Fruit fly (Drosophila melanogaster): ENCODE results near the gene CG17261.
A peak's percentile ranks its signal among the peaks of the same experiment; 100 is the strongest.

The CG17261 gene

DNA sequence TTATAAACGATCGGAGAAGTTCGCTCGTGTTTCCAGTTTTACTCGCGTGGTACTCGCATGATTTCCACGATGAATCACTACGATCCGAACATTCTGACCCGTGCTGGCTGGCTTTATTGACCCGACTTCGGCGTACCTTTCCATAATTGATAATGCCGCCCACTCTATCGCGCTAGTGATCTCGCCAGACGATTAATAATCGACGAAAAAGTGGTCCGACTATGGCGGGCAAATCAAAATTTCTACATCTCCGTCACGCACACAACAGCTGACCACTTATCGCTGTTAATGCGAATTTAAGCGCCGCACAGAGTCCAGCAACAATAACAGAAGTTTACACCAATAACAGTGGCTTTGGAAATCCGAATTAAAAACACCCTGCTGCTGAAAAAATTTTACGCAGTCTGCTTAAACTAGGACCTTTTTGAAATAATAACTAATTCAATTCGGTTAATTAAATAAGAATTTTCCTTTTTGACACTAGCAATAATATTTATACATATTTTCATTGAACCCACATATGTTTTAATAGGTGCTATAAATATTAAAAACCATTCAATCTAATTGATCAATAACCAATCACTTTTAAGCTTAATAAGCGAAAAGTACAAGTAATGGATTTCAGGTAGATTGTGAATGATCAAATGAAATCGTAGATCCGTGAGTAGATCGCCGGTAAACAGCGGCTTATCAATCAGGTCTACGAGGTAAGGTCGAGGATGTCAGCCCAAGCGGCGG, 13.5 kb downstream of the CG17261 start (continued):
- TF ChIP-seq sima (GFP tag; optimal IDR thresholded peaks at IDR 0.05) (no peak), exex (tag; optimal IDR thresholded peaks at IDR 0.05) (peak; percentile 96), CG11085 (GFP tag; IDR thresholded peaks at IDR 0.05) (no peak), CG12155 (GFP tag; optimal IDR thresholded peaks at IDR 0.05) (peak; percentile 23), ttk (GFP tag; IDR thresholded peaks at IDR 0.05) (no peak), chinmo (GFP tag; IDR thresholded peaks at IDR 0.05; ENCODE audit: partially characterized antibody) (0 out of 4 replicates have a peak, but pooled peaks have one; percentile 31), GATAe (GFP tag; conservative IDR thresholded peaks at IDR 0.05) (no peak), inv (GFP tag; IDR thresholded peaks at IDR 0.05; ENCODE audit: partially characterized antibody) (no peak), ftz-f1 (GFP tag; optimal IDR thresholded peaks at IDR 0.05) (no peak), Tbp (GFP tag; optimal IDR thresholded peaks at IDR 0.05) (no peak), CG10274 (GFP tag; optimal IDR thresholded peaks at IDR 0.05) (peak; percentile 62), CG32772 (GFP tag; IDR thresholded peaks at IDR 0.05) (no peak), Rx (GFP tag; IDR thresholded peaks at IDR 0.05) (no peak), CG7839 (tag; optimal IDR thresholded peaks at IDR 0.05) (peak; percentile 56), luna (GFP tag; optimal IDR thresholded peaks at IDR 0.05) (no peak), CG14710 (tag; optimal IDR thresholded peaks at IDR 0.05) (peak; percentile 15), gsb-n (tag; optimal IDR thresholded peaks at IDR 0.05) (no peak), eve (GFP tag; optimal IDR thresholded peaks at IDR 0.05) (no peak), repo (GFP tag; optimal IDR thresholded peaks at IDR 0.05) (no peak), CG4707 (GFP tag; optimal IDR thresholded peaks at IDR 0.05) (no peak), CG2712 (tag; optimal IDR thresholded peaks at IDR 0.05) (peak; percentile 13), CG15696 (tag; optimal IDR thresholded peaks at IDR 0.05) (no peak), Dp (GFP tag; optimal IDR thresholded peaks at IDR 0.05) (peak; percentile 70), CG4730 (GFP tag; IDR thresholded peaks at IDR 0.05) (no peak), dan (GFP tag; IDR thresholded peaks at IDR 0.05) (no peak), Bteb2 (GFP tag; optimal IDR thresholded peaks at IDR 0.05) (no peak), CG12219 (GFP tag; optimal IDR thresholded peaks at IDR 0.05) (no peak), gcm (GFP tag; optimal IDR thresholded peaks at IDR 0.05) (no peak), Drgx (GFP tag; IDR thresholded peaks at IDR 0.05) (no peak), zen (tag; optimal IDR thresholded peaks at IDR 0.05) (no peak), Kr (GFP tag; optimal IDR thresholded peaks at IDR 0.05) (no peak), CG11093 (GFP tag; IDR thresholded peaks at IDR 0.05) (0 out of 3 replicates have a peak, but pooled peaks have one; percentile 9), Nf-YB (GFP tag; optimal IDR thresholded peaks at IDR 0.05) (no peak), eyg (GFP tag; optimal IDR thresholded peaks at IDR 0.05) (no peak), CG13287 (GFP tag; IDR thresholded peaks at IDR 0.05; ENCODE audit: partially characterized antibody) (peak; percentile 46), CG32532 (GFP tag; IDR thresholded peaks at IDR 0.05) (no peak), CG8388 (GFP tag; optimal IDR thresholded peaks at IDR 0.05) (no peak), MESR4 (GFP tag; optimal IDR thresholded peaks at IDR 0.05) (no peak), CG33557 (GFP tag; optimal IDR thresholded peaks at IDR 0.05) (no peak), CG11456 (GFP tag; IDR thresholded peaks at IDR 0.05) (no peak), CG11560 (tag; IDR thresholded peaks at IDR 0.05) (no peak), Sry-δ (GFP tag; optimal IDR thresholded peaks at IDR 0.05) (peak; percentile 34), Dad (GFP tag; optimal IDR thresholded peaks at IDR 0.05) (no peak), fru (optimal IDR thresholded peaks at IDR 0.05) (no peak), Side (GFP tag; optimal IDR thresholded peaks at IDR 0.05) (no peak), Sox102F (GFP tag; optimal IDR thresholded peaks at IDR 0.05) (no peak), aop (GFP tag; IDR thresholded peaks at IDR 0.05) (no peak), tll (GFP tag; optimal IDR thresholded peaks at IDR 0.05) (no peak), CG10543 (GFP tag; optimal IDR thresholded peaks at IDR 0.05) (no peak), NC2α (GFP tag; optimal IDR thresholded peaks at IDR 0.05) (no peak), yki (optimal IDR thresholded peaks at IDR 0.05) (no peak)
